Worm (Caenorhabditis elegans): ENCODE results near the gene grl-6.

DNA sequence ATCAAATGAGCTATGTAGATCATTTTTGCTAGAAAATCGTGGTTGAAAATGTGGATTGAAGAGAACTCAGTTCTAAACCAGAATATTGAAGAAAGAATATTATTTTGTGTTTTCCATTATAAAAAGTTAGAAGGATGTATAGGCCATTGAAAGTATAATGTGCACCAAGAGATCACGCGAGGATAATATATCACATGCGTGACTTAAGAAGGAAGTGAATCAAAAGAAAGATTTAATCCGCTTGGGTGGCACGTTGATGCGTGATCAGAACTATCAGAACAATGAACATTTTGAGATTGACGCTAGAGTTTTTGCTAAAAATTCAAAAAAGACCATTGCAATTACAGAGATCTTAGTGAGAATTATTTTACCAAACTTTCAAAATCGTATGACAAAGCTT lies 14.9 kb downstream of the grl-6 start:
- TF ChIP-seq aly-2 (tag; optimal IDR thresholded peaks at IDR 0.05) (no peak), F13H6.1 (tag; optimal IDR thresholded peaks at IDR 0.05) (no peak), skn-1 (tag; optimal IDR thresholded peaks at IDR 0.05) (no peak), alr-1 (tag; optimal IDR thresholded peaks at IDR 0.05) (no peak), lsy-2 (tag; optimal IDR thresholded peaks at IDR 0.05) (no peak), nhr-12 (tag; optimal IDR thresholded peaks at IDR 0.05) (no peak), elt-1 (tag; optimal IDR thresholded peaks at IDR 0.05) (no peak), nhr-23 (tag; optimal IDR thresholded peaks at IDR 0.05) (no peak), blmp-1 (tag; optimal IDR thresholded peaks at IDR 0.05; ENCODE audit: insufficient read depth) (no peak), unc-62 (GFP tag; optimal IDR thresholded peaks at IDR 0.05) (no peak), unc-39 (tag; optimal IDR thresholded peaks at IDR 0.05) (no peak), ztf-4 (tag; optimal IDR thresholded peaks at IDR 0.05) (no peak)

Data from whole organism, L2 larva.